Worm (Caenorhabditis elegans) whole organism, mixed stage, embryonic: ENCODE results near the gene srv-22.
A peak's percentile ranks its signal among the peaks of the same experiment; 100 is the strongest.

Experiments
- bed-3 ChIP-seq: fragments of 200-800 bp; sonication (Bioruptor generic); optimal IDR thresholded peaks from 3 replicates; lab custom pipeline; 2018; ENCODE audit warnings: mild to moderate bottlenecking, missing genetic modification characterization, moderate library complexity, missing compliant biosample characterization
- blmp-1 ChIP-seq: fragments of 150-350 bp; optimal IDR thresholded peaks from 2 replicates; lab custom pipeline; 2014; ENCODE audit warnings: missing biosample characterization, missing genetic modification characterization
- ceh-39 ChIP-seq: fragments of 150-350 bp; optimal IDR thresholded peaks from 2 replicates; lab custom pipeline; 2014; ENCODE audit warnings: missing biosample characterization, missing genetic modification characterization
- ceh-43 ChIP-seq: fragments of 200-800 bp; sonication (Bioruptor generic); optimal IDR thresholded peaks from 2 replicates; lab custom pipeline; 2018; ENCODE audit warnings: mild to moderate bottlenecking, missing genetic modification characterization, moderate library complexity, missing compliant biosample characterization
- drap-1 ChIP-seq: fragments of 200-800 bp; sonication (Bioruptor generic); optimal IDR thresholded peaks from 3 replicates; lab custom pipeline; 2018; ENCODE audit warnings: mild to moderate bottlenecking, missing genetic modification characterization, missing compliant biosample characterization
- elt-1 ChIP-seq: sonication (generic microtip); optimal IDR thresholded peaks from 2 replicates; lab custom pipeline; 2017; ENCODE audit warnings: missing genetic modification characterization, mild to moderate bottlenecking, missing compliant biosample characterization, antibody characterized with exemption, moderate library complexity, borderline replicate concordance; ENCODE audit not compliant: insufficient read depth
- elt-3 ChIP-seq: fragments of 150-350 bp; optimal IDR thresholded peaks from 2 replicates; lab custom pipeline; 2014; ENCODE audit warnings: missing biosample characterization, missing genetic modification characterization
- flh-1 ChIP-seq: fragments of 200-800 bp; sonication (Bioruptor generic); optimal IDR thresholded peaks from 2 replicates; lab custom pipeline; 2018; ENCODE audit warnings: mild to moderate bottlenecking, missing genetic modification characterization, moderate library complexity, missing compliant biosample characterization
- ham-2 ChIP-seq: fragments of 200-800 bp; sonication (Bioruptor generic); optimal IDR thresholded peaks from 2 replicates; lab custom pipeline; 2018; ENCODE audit warnings: mild to moderate bottlenecking, missing genetic modification characterization, missing compliant biosample characterization
- hlh-1 ChIP-seq: fragments of 150-350 bp; optimal IDR thresholded peaks from 2 replicates; lab custom pipeline; 2014; ENCODE audit warnings: missing biosample characterization, missing genetic modification reagents, missing genetic modification characterization
- lin-13 ChIP-seq: fragments of 150-350 bp; optimal IDR thresholded peaks from 2 replicates; lab custom pipeline; 2014; ENCODE audit warnings: missing biosample characterization, missing genetic modification characterization
- lin-32 ChIP-seq: fragments of 200-800 bp; sonication (Bioruptor generic); optimal IDR thresholded peaks from 2 replicates; lab custom pipeline; 2018; ENCODE audit warnings: mild to moderate bottlenecking, missing genetic modification characterization, missing compliant biosample characterization
- lsy-2 ChIP-seq: fragments of 150-350 bp; optimal IDR thresholded peaks from 2 replicates; lab custom pipeline; 2014; ENCODE audit warnings: missing biosample characterization, missing genetic modification characterization
- mab-5 ChIP-seq: fragments of 150-350 bp; optimal IDR thresholded peaks from 2 replicates; lab custom pipeline; 2014; ENCODE audit warnings: missing biosample characterization, missing genetic modification characterization
- mep-1 ChIP-seq: fragments of 150-350 bp; optimal IDR thresholded peaks from 2 replicates; lab custom pipeline; 2017; ENCODE audit warnings: missing biosample characterization, missing genetic modification reagents, missing genetic modification characterization, inconsistent platforms
- mls-2 ChIP-seq: sonication (generic microtip); optimal IDR thresholded peaks from 2 replicates; lab custom pipeline; 2016; ENCODE audit warnings: mild to moderate bottlenecking, missing genetic modification characterization, moderate library complexity, missing compliant biosample characterization
- nhr-12 ChIP-seq: fragments of 150-350 bp; optimal IDR thresholded peaks from 2 replicates; lab custom pipeline; 2014; ENCODE audit warnings: missing biosample characterization, missing genetic modification characterization
- nhr-2 ChIP-seq: fragments of 150-350 bp; optimal IDR thresholded peaks from 2 replicates; lab custom pipeline; 2014; ENCODE audit warnings: missing biosample characterization, missing genetic modification characterization
- nhr-237 ChIP-seq: fragments of 150-350 bp; optimal IDR thresholded peaks from 2 replicates; lab custom pipeline; 2014; ENCODE audit warnings: missing biosample characterization, missing genetic modification characterization
- nhr-28 ChIP-seq: fragments of 150-350 bp; optimal IDR thresholded peaks from 2 replicates; lab custom pipeline; 2014; ENCODE audit warnings: missing biosample characterization, missing genetic modification characterization
- nhr-76 ChIP-seq: sonication (generic microtip); optimal IDR thresholded peaks from 2 replicates; lab custom pipeline; 2017; ENCODE audit warnings: missing biosample characterization, missing genetic modification characterization
- pha-4 ChIP-seq: fragments of 150-350 bp; optimal IDR thresholded peaks from 2 replicates; lab custom pipeline; 2018; ENCODE audit warnings: missing biosample characterization, missing genetic modification reagents, missing genetic modification characterization
- sem-2 ChIP-seq: fragments of 200-800 bp; sonication (Bioruptor generic); optimal IDR thresholded peaks from 2 replicates; lab custom pipeline; 2018; ENCODE audit warnings: mild to moderate bottlenecking, missing genetic modification characterization, missing compliant biosample characterization
- tbx-8 ChIP-seq: fragments of 200-800 bp; sonication (Bioruptor generic); optimal IDR thresholded peaks from 2 replicates; lab custom pipeline; 2018; ENCODE audit warnings: mild to moderate bottlenecking, missing genetic modification characterization, moderate library complexity, missing compliant biosample characterization
- unc-120 ChIP-seq: sonication (generic microtip); optimal IDR thresholded peaks from 2 replicates; lab custom pipeline; 2017; ENCODE audit warnings: missing genetic modification characterization, missing compliant biosample characterization; ENCODE audit not compliant: poor library complexity, severe bottlenecking
- unc-39 ChIP-seq: fragments of 150-350 bp; optimal IDR thresholded peaks from 2 replicates; lab custom pipeline; 2014; ENCODE audit warnings: missing biosample characterization, missing genetic modification characterization
- unc-62 ChIP-seq: fragments of 150-350 bp; optimal IDR thresholded peaks from 2 replicates; lab custom pipeline; 2014; ENCODE audit warnings: missing biosample characterization, missing genetic modification reagents, missing genetic modification characterization
- zip-8 ChIP-seq: fragments of 150-350 bp; optimal IDR thresholded peaks from 2 replicates; lab custom pipeline; 2014; ENCODE audit warnings: missing biosample characterization, missing genetic modification characterization
- ztf-11 ChIP-seq: fragments of 150-350 bp; optimal IDR thresholded peaks from 2 replicates; lab custom pipeline; 2014; ENCODE audit warnings: missing biosample characterization, missing genetic modification characterization

The srv-22 gene

DNA sequence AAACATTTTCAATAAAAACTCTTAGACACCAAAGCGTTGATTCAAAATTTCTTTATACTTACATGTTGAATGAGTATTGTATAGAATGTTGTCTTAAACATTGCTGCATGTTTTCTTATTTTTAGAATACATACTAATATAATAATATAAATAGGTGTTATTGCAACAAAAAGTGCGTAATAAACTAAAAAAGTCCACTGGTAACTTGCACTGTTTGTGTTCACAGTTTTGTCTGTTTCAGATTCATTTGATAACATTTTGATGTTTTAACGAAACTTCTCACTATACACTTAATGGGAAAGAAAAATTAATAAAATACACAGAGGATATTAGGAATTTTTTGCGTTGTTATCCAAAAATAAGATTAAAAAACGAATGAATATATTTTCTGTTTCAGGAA, 5.9 kb downstream of the srv-22 start, which contains the start of gene srv-19:
srv-19 (minus strand) TSS at position 101 of the 400 bp plus-strand sequence.
- no peak for TF ChIP-seq tbx-8 (GFP tag; lab: Kevin White, UChicago)
- TF ChIP-seq bed-3 (GFP tag; lab: Kevin White, UChicago): no peak
- TF ChIP-seq nhr-2: no peak
- TF ChIP-seq lin-13 (tag; lab: Kevin White, UChicago): no peak
- TF ChIP-seq nhr-237 (tag; lab: Kevin White, UChicago): no peak
- no peak for TF ChIP-seq mab-5 (tag; lab: Kevin White, UChicago)
- TF ChIP-seq nhr-76 (tag; lab: Kevin White, UChicago): no peak
- no peak for TF ChIP-seq ztf-11 (tag; lab: Kevin White, UChicago)
- TF ChIP-seq sem-2 (GFP tag; lab: Kevin White, UChicago): no peak
- TF ChIP-seq ceh-43 (GFP tag; lab: Kevin White, UChicago): no peak
- TF ChIP-seq drap-1: no peak
- no peak for TF ChIP-seq nhr-12 (tag; lab: Kevin White, UChicago)

DNA sequence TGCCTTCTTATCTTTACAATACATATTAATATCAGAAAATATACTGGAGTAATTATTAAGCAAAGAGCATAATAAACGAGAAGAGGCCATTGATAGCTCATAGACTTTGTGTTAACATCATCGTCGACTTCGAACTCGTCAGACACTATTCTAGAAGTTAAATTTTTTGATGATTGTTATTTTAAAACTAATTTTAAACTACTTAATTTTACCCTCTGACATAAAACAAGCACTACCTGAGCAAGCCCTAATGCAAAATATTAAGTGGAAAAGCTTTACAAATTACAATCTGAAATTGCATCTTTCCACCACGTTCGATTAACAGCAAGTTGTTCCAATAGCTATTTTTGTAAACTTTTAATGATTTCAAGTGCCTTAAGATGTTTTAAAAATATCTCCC, 9.7 kb downstream of the srv-22 start, which contains the start of gene srv-17:
srv-17 (minus strand) TSS at position 101 of the 400 bp plus-strand sequence.
- TF ChIP-seq nhr-2 (no peak), elt-1 (tag; lab: Kevin White, UChicago) (no peak), nhr-28 (tag; lab: Kevin White, UChicago) (no peak), lsy-2 (tag; lab: Kevin White, UChicago) (no peak), mep-1 (no peak), flh-1 (GFP tag; lab: Kevin White, UChicago) (no peak)

ce11 chrIV:5869354-5869753, 10.4 kb downstream of the srv-22 start:
- TF ChIP-seq unc-62 (GFP tag; lab: Kevin White, UChicago): no peak

ce11 chrIV:5867189-5867588, 12.6 kb downstream of the srv-22 start, which contains the start of gene C06E7.88:
Gene C06E7.88, minus strand, starts transcription at chrIV:5867289.
- no peak for TF ChIP-seq flh-1 (GFP tag; lab: Kevin White, UChicago)

DNA sequence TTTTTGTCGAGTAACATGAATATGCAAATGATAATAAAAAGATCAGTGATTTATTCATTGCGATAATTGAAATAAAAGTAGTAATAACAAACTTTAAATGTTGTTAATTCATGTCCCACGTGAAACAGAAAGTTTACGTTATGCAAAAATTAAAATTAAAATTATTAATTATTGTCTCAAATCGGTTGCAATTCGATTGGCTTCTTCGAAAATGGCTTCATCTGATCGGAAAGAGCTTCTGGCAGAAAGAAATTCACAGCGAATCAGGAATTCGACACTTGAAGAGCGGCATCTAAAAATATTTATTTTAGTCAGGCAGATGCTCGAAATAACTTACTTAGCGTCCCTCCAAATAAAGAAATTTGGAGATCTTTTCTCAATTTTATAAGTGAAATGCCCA, 13.9 kb downstream of the srv-22 start, which contains the start of gene spe-27:
spe-27 (minus strand) TSS at position 101 of the 400 bp plus-strand sequence.
- no peak for TF ChIP-seq pha-4 (tag; lab: Kevin White, UChicago)
- TF ChIP-seq ceh-39 (tag; lab: Kevin White, UChicago): no peak
- TF ChIP-seq blmp-1 (tag; lab: Kevin White, UChicago): no peak
- no peak for TF ChIP-seq bed-3 (GFP tag; lab: Kevin White, UChicago)
- no peak for TF ChIP-seq mep-1

ce11 chrIV:5860762-5861161, 19.0 kb downstream of the srv-22 start:
- TF ChIP-seq flh-1 (GFP tag; lab: Kevin White, UChicago): no peak
- peak; percentile 52 for TF ChIP-seq ztf-11 (tag; lab: Kevin White, UChicago)
- peak; percentile 16 for TF ChIP-seq mep-1
- TF ChIP-seq mls-2 (tag; lab: Kevin White, UChicago): no peak
- TF ChIP-seq bed-3 (GFP tag; lab: Kevin White, UChicago): no peak
- TF ChIP-seq ham-2 (GFP tag; lab: Kevin White, UChicago): peak; percentile 73
- no peak for TF ChIP-seq lsy-2 (tag; lab: Kevin White, UChicago)
- TF ChIP-seq elt-1 (tag; lab: Kevin White, UChicago): no peak
- peak; percentile 69 for TF ChIP-seq lin-32 (GFP tag; lab: Kevin White, UChicago)
- TF ChIP-seq blmp-1 (tag; lab: Kevin White, UChicago): no peak
- TF ChIP-seq tbx-8 (GFP tag; lab: Kevin White, UChicago): no peak
- TF ChIP-seq nhr-12 (tag; lab: Kevin White, UChicago): no peak

DNA sequence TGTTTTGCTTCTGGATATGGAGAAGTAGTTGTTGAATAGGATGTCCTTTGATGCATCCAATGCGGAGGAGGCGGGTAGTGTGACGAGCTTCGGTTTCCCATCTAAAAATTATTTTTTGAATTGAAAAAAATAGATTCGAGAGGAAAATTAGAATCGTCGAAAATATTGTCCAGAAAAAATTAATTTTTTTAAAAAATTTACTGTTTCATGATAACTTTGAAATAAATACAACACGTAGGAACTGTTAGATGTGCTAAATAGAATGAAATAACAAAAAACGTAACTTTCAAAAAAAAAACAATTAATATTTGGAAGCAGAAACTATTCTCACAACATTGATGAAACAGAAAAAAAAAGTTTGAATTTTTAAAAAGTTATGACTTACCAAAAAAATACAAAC, 19.9 kb downstream of the srv-22 start, which contains the start of gene C06E7.4:
C06E7.4 (minus strand) TSS at position 101 of the 400 bp plus-strand sequence.
- no peak for TF ChIP-seq unc-39 (tag; lab: Kevin White, UChicago)
- no peak for TF ChIP-seq hlh-1
- no peak for TF ChIP-seq zip-8
- no peak for TF ChIP-seq ham-2 (GFP tag; lab: Kevin White, UChicago)
- no peak for TF ChIP-seq unc-62 (GFP tag; lab: Kevin White, UChicago)
- no peak for TF ChIP-seq tbx-8 (GFP tag; lab: Kevin White, UChicago)
- TF ChIP-seq flh-1 (GFP tag; lab: Kevin White, UChicago): no peak
- TF ChIP-seq drap-1: no peak
- no peak for TF ChIP-seq elt-3 (tag; lab: Kevin White, UChicago)
- TF ChIP-seq mls-2 (tag; lab: Kevin White, UChicago): no peak
- TF ChIP-seq elt-1 (tag; lab: Kevin White, UChicago): no peak
- no peak for TF ChIP-seq ceh-43 (GFP tag; lab: Kevin White, UChicago)
- TF ChIP-seq lin-13 (tag; lab: Kevin White, UChicago): no peak
- TF ChIP-seq nhr-28 (tag; lab: Kevin White, UChicago): no peak
- TF ChIP-seq lin-32 (GFP tag; lab: Kevin White, UChicago): no peak
- TF ChIP-seq nhr-237 (tag; lab: Kevin White, UChicago): no peak
- no peak for TF ChIP-seq unc-120
- TF ChIP-seq nhr-2: no peak
- TF ChIP-seq, all 35 proteins: peak for 0
